Fruit fly (Drosophila melanogaster) whole organism: ENCODE results near the gene Nnk.

ENCODE experiments used
- CG8478 ChIP-seq: fragments of >200 bp; optimal IDR thresholded peaks from 2 replicates; lab custom pipeline; 2018; ENCODE audit warnings: inconsistent platforms
- Dll ChIP-seq: fragments of >200 bp; optimal IDR thresholded peaks from 2 replicates; lab custom pipeline; 2017
- EcR ChIP-seq, 2 experiments: fragments of >200 bp; optimal IDR thresholded peaks; 2 replicates each; lab custom pipeline; 2017; ENCODE audit warnings: missing biosample characterization in 2 of 2, missing genetic modification characterization in 2 of 2, missing genetic modification reagents in 2 of 2
- pan ChIP-seq: fragments of >200 bp; optimal IDR thresholded peaks from 2 replicates; lab custom pipeline; 2017
- psq ChIP-seq: fragments of >200 bp; optimal IDR thresholded peaks from 2 replicates; lab custom pipeline; 2017

dm6 chr3R:17830528-17830927, 25.5 kb upstream of the Nnk start:
- TF ChIP-seq pan (lab: Kevin White, UChicago) (no peak), Dll (lab: Kevin White, UChicago) (no peak), psq (lab: Kevin White, UChicago) (no peak), CG8478 (lab: Kevin White, UChicago) (no peak), EcR (GFP tag; optimal IDR thresholded peaks at IDR 0.05; lab: Kevin White, UChicago) (no peak)
